Fruit fly (Drosophila melanogaster): ENCODE data around the gene PolE1.

Gene PolE1

dm6 chr3R:23384591-23385260 is 36.8 kb downstream of the PolE1 start, which contains the start of gene CG4393 (continued):
- TF ChIP-seq CG3032 (tag; optimal IDR thresholded peaks at IDR 0.05), result no peak
- no peak for TF ChIP-seq achi (GFP tag; optimal IDR thresholded peaks at IDR 0.05)
- no peak for TF ChIP-seq fkh (GFP tag; optimal IDR thresholded peaks at IDR 0.05)
- no peak for TF ChIP-seq CG34406 (GFP tag; optimal IDR thresholded peaks at IDR 0.05)
- peak; percentile 59 for TF ChIP-seq Lpt (GFP tag; optimal IDR thresholded peaks at IDR 0.05)
- no peak for TF ChIP-seq Ets96B (tag; optimal IDR thresholded peaks at IDR 0.05)
- no peak for TF ChIP-seq CG11762 (GFP tag; optimal IDR thresholded peaks at IDR 0.05; ENCODE audit: insufficient read depth)
- TF ChIP-seq ss (GFP tag; optimal IDR thresholded peaks at IDR 0.05), result peak; percentile 28 to 35
- no peak for TF ChIP-seq Hr4 (GFP tag; optimal IDR thresholded peaks at IDR 0.05)
- TF ChIP-seq CG6276 (GFP tag; optimal IDR thresholded peaks at IDR 0.05), result peak; percentile 77
- TF ChIP-seq salr (GFP tag; optimal IDR thresholded peaks at IDR 0.05), result peak in 1 of 2 experiments; percentile 41
- TF ChIP-seq cyc (GFP tag; optimal IDR thresholded peaks at IDR 0.05), result no peak
- no peak for TF ChIP-seq lz (GFP tag; optimal IDR thresholded peaks at IDR 0.05)
- peak; percentile 20 for TF ChIP-seq CG10669 (GFP tag; optimal IDR thresholded peaks at IDR 0.05)
- no peak for TF ChIP-seq Hr39 (GFP tag; optimal IDR thresholded peaks at IDR 0.05)
- no peak for TF ChIP-seq CG10631 (GFP tag; optimal IDR thresholded peaks at IDR 0.05)
- no peak for TF ChIP-seq topi (GFP tag; optimal IDR thresholded peaks at IDR 0.05)
- TF ChIP-seq net (GFP tag; optimal IDR thresholded peaks at IDR 0.05), result peak; percentile 50
- TF ChIP-seq CG6808 (GFP tag; optimal IDR thresholded peaks at IDR 0.05), result peak; percentile 61
- no peak for TF ChIP-seq CG31627 (GFP tag; optimal IDR thresholded peaks at IDR 0.05)
- TF ChIP-seq vri (GFP tag; optimal IDR thresholded peaks at IDR 0.05), result no peak
- TF ChIP-seq fd85E (GFP tag; optimal IDR thresholded peaks at IDR 0.05), result no peak
- peak; percentile 29 for TF ChIP-seq CG3919 (GFP tag; optimal IDR thresholded peaks at IDR 0.05)

- TF ChIP-seq CG6792 (GFP tag; optimal IDR thresholded peaks at IDR 0.05) (no peak), CG11902 (GFP tag; optimal IDR thresholded peaks at IDR 0.05) (no peak), CG3032 (tag; optimal IDR thresholded peaks at IDR 0.05) (no peak), vri (GFP tag; optimal IDR thresholded peaks at IDR 0.05) (peak; percentile 19), pdm3 (GFP tag; optimal IDR thresholded peaks at IDR 0.05) (peak; percentile 3), acj6 (GFP tag; optimal IDR thresholded peaks at IDR 0.05) (no peak), CG1621 (tag; optimal IDR thresholded peaks at IDR 0.05) (no peak), Hr4 (GFP tag; optimal IDR thresholded peaks at IDR 0.05) (no peak), CG7368 (GFP tag; optimal IDR thresholded peaks at IDR 0.05) (no peak), CG8319 (GFP tag; optimal IDR thresholded peaks at IDR 0.05) (no peak), Eip78C (GFP tag) (peak; percentile 62), achi (GFP tag; optimal IDR thresholded peaks at IDR 0.05) (no peak), cyc (GFP tag; optimal IDR thresholded peaks at IDR 0.05) (no peak), fkh (GFP tag; optimal IDR thresholded peaks at IDR 0.05) (peak; percentile 62), CG34406 (GFP tag; optimal IDR thresholded peaks at IDR 0.05) (no peak), Hr38 (GFP tag; optimal IDR thresholded peaks at IDR 0.05) (no peak), Sox14 (GFP tag; optimal IDR thresholded peaks at IDR 0.05) (peak; percentile 75), topi (GFP tag; optimal IDR thresholded peaks at IDR 0.05) (no peak), Eip93F (GFP tag; optimal IDR thresholded peaks at IDR 0.05) (no peak), CG6276 (GFP tag; optimal IDR thresholded peaks at IDR 0.05) (no peak), dac (GFP tag; optimal IDR thresholded peaks at IDR 0.05) (no peak), CG6854 (GFP tag; optimal IDR thresholded peaks at IDR 0.05) (no peak), Smox (GFP tag; optimal IDR thresholded peaks at IDR 0.05) (no peak), Lpt (GFP tag; optimal IDR thresholded peaks at IDR 0.05) (no peak), CG31627 (GFP tag; optimal IDR thresholded peaks at IDR 0.05) (no peak), CG10631 (GFP tag; optimal IDR thresholded peaks at IDR 0.05) (no peak), CG8119 (GFP tag; IDR thresholded peaks at IDR 0.05) (no peak), Gug (GFP tag; IDR thresholded peaks at IDR 0.05) (no peak), CG11294 (GFP tag; IDR thresholded peaks at IDR 0.05) (no peak), eg (GFP tag; IDR thresholded peaks at IDR 0.05) (no peak), CG15336 (GFP tag; IDR thresholded peaks at IDR 0.05) (no peak), Ets21C (GFP tag; optimal IDR thresholded peaks at IDR 0.05) (no peak), CG16779 (tag; optimal IDR thresholded peaks at IDR 0.05) (peak; percentile 41), CG6163 (GFP tag; IDR thresholded peaks at IDR 0.05) (no peak), Met (GFP tag; optimal IDR thresholded peaks at IDR 0.05) (no peak)
These were observed 38.1 kb downstream of the PolE1 start for dm6 chr3R:23386021-23386457.

Measured in whole organism, prepupa.